Fruit fly (Drosophila melanogaster) whole organism, embryonic: ENCODE data around the gene Noa36.

Source experiments
- Abd-B ChIP-seq: fragments of 200-800 bp; sonication (Bioruptor generic); optimal IDR thresholded peaks from 2 replicates; lab custom pipeline; 2018; ENCODE audit warnings: missing biosample characterization, mild to moderate bottlenecking, missing genetic modification characterization, moderate library complexity
- Asciz ChIP-seq: fragments of 200-800 bp; sonication (Bioruptor generic); optimal IDR thresholded peaks from 2 replicates; lab custom pipeline; 2017; ENCODE audit warnings: missing biosample characterization, mild to moderate bottlenecking, missing genetic modification characterization, missing genetic modification reagents
- BEAF-32 ChIP-seq: fragments of 200-800 bp; sonication (Bioruptor generic); optimal IDR thresholded peaks from 3 replicates; lab custom pipeline; 2017; ENCODE audit warnings: missing biosample characterization, missing genetic modification characterization, mild to moderate bottlenecking, moderate library complexity, missing genetic modification reagents
- CG11695 ChIP-seq: fragments of 200-800 bp; sonication (Bioruptor generic); IDR thresholded peaks from 3 replicates; pipeline ENCODE4 v1.3.6; 2022; ENCODE audit warnings: missing biosample characterization, missing genetic modification characterization
- CG12104 ChIP-seq: fragments of 200-800 bp; sonication (Bioruptor generic); optimal IDR thresholded peaks from 3 replicates; lab custom pipeline; 2016; ENCODE audit warnings: missing biosample characterization, missing genetic modification characterization
- CG15269 ChIP-seq: fragments of 200-800 bp; sonication (Bioruptor generic); optimal IDR thresholded peaks from 2 replicates; lab custom pipeline; 2018; ENCODE audit warnings: missing biosample characterization, mild to moderate bottlenecking, missing genetic modification characterization, moderate library complexity
- CG15514 ChIP-seq: fragments of 200-800 bp; sonication (Bioruptor generic); optimal IDR thresholded peaks from 3 replicates; lab custom pipeline; 2017; ENCODE audit warnings: missing biosample characterization, missing genetic modification characterization, mild to moderate bottlenecking, moderate library complexity, missing genetic modification reagents
- CG1603 ChIP-seq: fragments of 200-800 bp; sonication (Bioruptor generic); optimal IDR thresholded peaks from 2 replicates; lab custom pipeline; 2019; ENCODE audit warnings: missing biosample characterization, mild to moderate bottlenecking, missing genetic modification characterization, moderate library complexity
- CG17186 ChIP-seq: fragments of 200-800 bp; sonication (Bioruptor generic); optimal IDR thresholded peaks from 3 replicates; lab custom pipeline; 2017; ENCODE audit warnings: missing biosample characterization, missing genetic modification reagents, missing genetic modification characterization
- CG17385 ChIP-seq: fragments of 200-800 bp; sonication (Bioruptor generic); optimal IDR thresholded peaks from 3 replicates; lab custom pipeline; 2018; ENCODE audit warnings: missing biosample characterization, mild to moderate bottlenecking, missing genetic modification characterization
- CG2712 ChIP-seq: fragments of 200-800 bp; optimal IDR thresholded peaks from 3 replicates; lab custom pipeline; 2019; ENCODE audit warnings: missing biosample characterization, mild to moderate bottlenecking, missing genetic modification characterization, moderate library complexity
- CG2875 ChIP-seq: fragments of 200-800 bp; sonication (Bioruptor generic); optimal IDR thresholded peaks from 2 replicates; lab custom pipeline; 2017; ENCODE audit warnings: missing biosample characterization, mild to moderate bottlenecking, missing genetic modification characterization, missing genetic modification reagents
- CG3995 ChIP-seq: fragments of 200-800 bp; sonication (Bioruptor generic); optimal IDR thresholded peaks from 3 replicates; lab custom pipeline; 2016; ENCODE audit warnings: missing biosample characterization, missing genetic modification characterization
- CG7928 ChIP-seq: fragments of 200-800 bp; sonication (Bioruptor generic); optimal IDR thresholded peaks from 2 replicates; lab custom pipeline; 2017; ENCODE audit warnings: missing biosample characterization, mild to moderate bottlenecking, missing genetic modification characterization
- CG9215 ChIP-seq: fragments of 200-800 bp; sonication (Bioruptor generic); IDR thresholded peaks from 2 replicates; pipeline ENCODE4 v1.3.6; 2022; ENCODE audit warnings: missing biosample characterization, missing genetic modification characterization
- GATAe ChIP-seq: fragments of 200-800 bp; sonication (Bioruptor generic); conservative IDR thresholded peaks from 2 replicates; pipeline ENCODE4 v1.3.6; 2022; ENCODE audit warnings: missing biosample characterization, missing genetic modification characterization
- Med ChIP-seq: fragments of 200-800 bp; sonication (Bioruptor generic); peaks from one replicate; lab custom pipeline; 2016; ENCODE audit warnings: missing biosample characterization, missing genetic modification characterization, mild to moderate bottlenecking, inconsistent platforms, moderate library complexity
- NfI ChIP-seq: fragments of 200-800 bp; sonication (Bioruptor generic); optimal IDR thresholded peaks from 3 replicates; lab custom pipeline; 2018; ENCODE audit warnings: missing biosample characterization, mild to moderate bottlenecking, missing genetic modification characterization, moderate library complexity
- Opbp ChIP-seq: fragments of 200-800 bp; sonication (Bioruptor generic); IDR thresholded peaks from 3 replicates; pipeline ENCODE4 v1.3.6; 2022; ENCODE audit warnings: missing biosample characterization, missing genetic modification characterization; ENCODE audit not compliant: partially characterized antibody
- Sry-δ ChIP-seq: fragments of 200-800 bp; sonication (Bioruptor generic); optimal IDR thresholded peaks from 2 replicates; lab custom pipeline; 2016; ENCODE audit warnings: missing biosample characterization, missing genetic modification characterization
- Trl ChIP-seq, 3 experiments: fragments of >200 bp in 2 of 3; fragments of 200-800 bp in 1 of 3; sonication (Bioruptor generic) in 1 of 3; optimal IDR thresholded peaks; 2 replicates in 1 of 3; 3 replicates in 2 of 3; lab custom pipeline; 2016 to 2017; ENCODE audit warnings: missing biosample characterization in 1 of 3, missing genetic modification characterization in 1 of 3
- bbx ChIP-seq: fragments of 200-800 bp; sonication (Bioruptor generic); IDR thresholded peaks from 2 replicates; pipeline ENCODE4 v1.3.6; 2022; ENCODE audit warnings: missing biosample characterization, missing genetic modification characterization; ENCODE audit not compliant: partially characterized antibody
- crol ChIP-seq: fragments of 200-800 bp; sonication (Bioruptor generic); IDR thresholded peaks from 2 replicates; pipeline ENCODE4 v1.3.6; 2022; ENCODE audit warnings: missing biosample characterization, missing genetic modification characterization
- gsb ChIP-seq: fragments of 200-800 bp; sonication (Bioruptor generic); IDR thresholded peaks from 2 replicates; pipeline ENCODE4 v1.3.6; 2022; ENCODE audit warnings: missing biosample characterization, missing genetic modification characterization
- hb ChIP-seq: fragments of 200-800 bp; sonication (Bioruptor generic); IDR thresholded peaks from 3 replicates; pipeline ENCODE4 v1.3.6; 2022; ENCODE audit warnings: missing biosample characterization, missing genetic modification characterization; ENCODE audit not compliant: partially characterized antibody
- ind ChIP-seq: fragments of 200-800 bp; sonication (Bioruptor generic); optimal IDR thresholded peaks from 3 replicates; lab custom pipeline; 2016; ENCODE audit warnings: missing biosample characterization, missing genetic modification characterization
- onecut ChIP-seq: fragments of 200-800 bp; sonication (Bioruptor generic); IDR thresholded peaks from 2 replicates; pipeline ENCODE4 v1.3.6; 2022; ENCODE audit warnings: missing biosample characterization, missing genetic modification characterization
- pho ChIP-seq: fragments of 200-800 bp; sonication (Bioruptor generic); optimal IDR thresholded peaks from 2 replicates; lab custom pipeline; 2016; ENCODE audit warnings: missing biosample characterization, missing genetic modification characterization
- pzg ChIP-seq: fragments of 200-800 bp; sonication (Bioruptor generic); optimal IDR thresholded peaks from 3 replicates; lab custom pipeline; 2018; ENCODE audit warnings: missing biosample characterization, mild to moderate bottlenecking, missing genetic modification characterization, moderate library complexity
- ranshi ChIP-seq: fragments of 200-800 bp; sonication (Bioruptor generic); IDR thresholded peaks from 2 replicates; pipeline ENCODE4 v1.3.6; 2022; ENCODE audit warnings: missing biosample characterization, missing genetic modification characterization
- sens ChIP-seq: fragments of 200-800 bp; sonication (Bioruptor generic); peaks from one replicate; lab custom pipeline; 2016; ENCODE audit warnings: missing biosample characterization, missing genetic modification characterization
- sens-2 ChIP-seq: fragments of 200-800 bp; sonication (Bioruptor generic); IDR thresholded peaks from 2 replicates; pipeline ENCODE4 v1.3.6; 2022; ENCODE audit warnings: missing biosample characterization, missing genetic modification characterization
- sisA ChIP-seq: fragments of 200-800 bp; sonication (Bioruptor generic); IDR thresholded peaks from 2 replicates; pipeline ENCODE4 v1.3.6; 2022; ENCODE audit warnings: missing biosample characterization, missing genetic modification characterization
- slbo ChIP-seq: fragments of 200-800 bp; sonication (Bioruptor generic); IDR thresholded peaks from 2 replicates; pipeline ENCODE4 v1.3.6; 2022; ENCODE audit warnings: missing biosample characterization, missing genetic modification characterization
- sna ChIP-seq: fragments of 200-800 bp; sonication (Bioruptor generic); IDR thresholded peaks from 2 replicates; pipeline ENCODE4 v1.3.6; 2022; ENCODE audit warnings: missing biosample characterization, missing genetic modification characterization; ENCODE audit not compliant: partially characterized antibody
- stc ChIP-seq: fragments of 200-800 bp; sonication (Bioruptor generic); IDR thresholded peaks from 2 replicates; pipeline ENCODE4 v1.3.6; 2022; ENCODE audit warnings: missing biosample characterization, missing genetic modification characterization
- stwl ChIP-seq: fragments of 200-800 bp; sonication (Bioruptor generic); optimal IDR thresholded peaks from 3 replicates; lab custom pipeline; 2018; ENCODE audit warnings: missing biosample characterization, mild to moderate bottlenecking, missing genetic modification characterization, moderate library complexity
- unc-4 ChIP-seq: fragments of 200-800 bp; sonication (Bioruptor generic); IDR thresholded peaks from 2 replicates; pipeline ENCODE4 v1.3.6; 2022; ENCODE audit warnings: missing biosample characterization, missing genetic modification characterization; ENCODE audit not compliant: partially characterized antibody
- usp ChIP-seq: fragments of >200 bp; optimal IDR thresholded peaks from 2 replicates; lab custom pipeline; 2017; ENCODE audit warnings: missing biosample characterization, missing genetic modification characterization

The Noa36 gene

dm6 chr3R:28599238-28600127 is at the start of gene Noa36, which contains the start of gene Hrb98DE (continued):
- TF ChIP-seq slbo (GFP tag; lab: Robert Waterston, UW) (peak; percentile 81), NfI (peak; percentile 62), ind (GFP tag; lab: Kevin White, UChicago) (peak; percentile 62), usp (GFP tag; lab: Kevin White, UChicago) (no peak), pzg (GFP tag; lab: Kevin White, UChicago) (peak; percentile 18), crol (GFP tag; lab: Robert Waterston, UW) (no peak), sna (GFP tag; lab: Robert Waterston, UW) (no peak), CG12104 (GFP tag; lab: Kevin White, UChicago) (peak; percentile 30), onecut (GFP tag; lab: Robert Waterston, UW) (no peak), sisA (GFP tag; lab: Robert Waterston, UW) (peak; percentile 49; the same call in 1 of the 2 replicates), CG2712 (tag; lab: Kevin White, UChicago) (peak; percentile 51), CG2875 (GFP tag; lab: Kevin White, UChicago) (no peak), CG15514 (GFP tag; lab: Kevin White, UChicago) (peak; percentile 32), pho (GFP tag; lab: Kevin White, UChicago) (peak; percentile 16), CG9215 (GFP tag; lab: Robert Waterston, UW) (peak; percentile 62), CG1603 (tag; lab: Kevin White, UChicago) (peak; percentile 29), Abd-B (GFP tag; lab: Kevin White, UChicago) (peak; percentile 74), unc-4 (GFP tag; lab: Robert Waterston, UW) (no peak)

dm6 chr3R:28642791-28643190 is 43.7 kb upstream of the Noa36 start, which contains the start of gene CG14062:
TSS of gene CG14062 (minus strand) at chr3R:28642891.
- TF ChIP-seq stc (GFP tag; lab: Robert Waterston, UW), result no peak
- no peak for TF ChIP-seq CG15269 (tag; lab: Kevin White, UChicago)

DNA sequence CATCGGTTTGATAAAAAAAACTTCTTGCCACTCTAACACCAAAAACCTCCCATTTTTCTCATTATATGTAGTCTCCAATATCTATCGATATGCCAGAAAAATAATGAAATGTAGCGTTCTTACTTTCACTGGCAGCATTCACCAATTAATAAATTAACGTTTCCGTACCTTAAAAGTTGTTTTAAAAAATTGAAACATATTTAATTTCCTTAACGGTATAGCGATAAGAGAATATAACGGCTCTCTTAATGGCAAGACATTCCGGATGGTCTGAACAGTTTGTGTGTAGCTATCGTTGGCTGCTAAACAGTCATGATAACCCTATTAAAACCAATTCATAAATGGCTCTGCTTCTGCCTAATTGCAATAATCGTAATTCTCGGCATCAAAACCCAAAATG is 37.0 kb upstream of the Noa36 start, which contains the start of gene CG9988:
Gene CG9988, plus strand, starts transcription at position 301 of the 400 bp plus-strand sequence.
- TF ChIP-seq CG7928 (GFP tag; lab: Kevin White, UChicago) (no peak), gsb (GFP tag; lab: Robert Waterston, UW) (no peak)

DNA sequence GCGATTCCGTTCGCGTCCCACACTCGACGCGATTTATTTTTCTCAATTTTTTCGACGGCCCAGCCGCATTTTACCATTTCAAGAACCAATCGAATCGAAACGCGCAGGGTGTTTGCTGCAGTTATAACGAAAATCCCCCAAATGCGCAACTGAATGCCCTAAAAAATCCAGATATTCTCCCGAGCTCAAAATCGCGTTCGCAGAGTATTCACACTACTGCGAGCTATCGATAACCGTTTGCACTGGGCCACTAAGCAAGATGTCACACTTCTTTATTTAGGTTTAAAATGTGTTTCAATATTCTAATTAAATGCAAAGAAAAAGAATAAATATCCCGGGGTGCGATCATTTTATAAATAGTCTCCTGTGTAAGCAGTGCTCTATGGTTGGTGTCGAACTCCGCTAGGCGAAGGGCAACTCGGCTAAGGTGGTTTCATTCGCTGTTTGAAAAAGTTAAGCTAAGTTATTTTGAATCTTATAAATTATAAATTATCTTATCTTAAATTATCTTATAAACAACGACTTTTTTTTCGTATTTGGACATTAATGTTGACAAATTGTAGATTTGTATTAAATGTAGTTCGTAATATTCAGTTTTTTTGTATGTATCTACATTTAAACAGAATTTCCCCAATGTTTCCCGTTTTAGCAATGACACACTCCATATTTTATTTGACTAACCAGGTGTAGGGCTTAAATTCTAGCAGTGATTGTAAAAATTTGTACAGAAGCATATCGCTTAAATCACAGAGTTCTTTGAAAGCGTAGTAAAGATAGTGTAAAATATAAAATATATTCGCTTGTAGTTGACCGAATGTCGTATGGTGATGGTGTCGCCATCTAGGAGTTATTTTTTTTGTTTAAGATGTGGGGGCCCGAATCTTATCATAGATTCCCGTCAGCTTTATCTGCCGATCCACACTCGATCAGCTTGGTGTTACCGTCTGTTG is 36.2 kb upstream of the Noa36 start, which contains the start of gene CG10011:
Gene CG10011, minus strand, starts transcription at position 119 of the 950 bp plus-strand sequence.
- TF ChIP-seq CG2875 (GFP tag; lab: Kevin White, UChicago) (peak; percentile 34), CG17186 (GFP tag; lab: Kevin White, UChicago) (peak; percentile 85), CG11695 (peak; percentile 51; the same call in 1 of the 3 replicates), BEAF-32 (GFP tag; lab: Kevin White, UChicago) (peak; percentile 20), sens (GFP tag; lab: Kevin White, UChicago) (peak; percentile 79), ranshi (GFP tag; lab: Robert Waterston, UW) (no peak), Med (GFP tag; lab: Kevin White, UChicago) (peak; percentile 82), bbx (GFP tag; lab: Robert Waterston, UW) (0 out of 2 replicates have a peak, but pooled peaks have one; percentile 30), CG3995 (peak; percentile 27), Trl (optimal IDR thresholded peaks at IDR 0.05; lab: Kevin White, UChicago) (no peak), Trl (GFP tag; optimal IDR thresholded peaks at IDR 0.05; lab: Kevin White, UChicago) (peak; percentile 1), Sry-δ (GFP tag; lab: Kevin White, UChicago) (peak; percentile 1), hb (GFP tag; lab: Robert Waterston, UW) (0 out of 3 replicates have a peak, but pooled peaks have one; percentile 18), pzg (GFP tag; lab: Kevin White, UChicago) (peak; percentile 72), stwl (peak; percentile 39), CG17385 (peak; percentile 53), Opbp (peak; percentile 57; the same call in 2 of the 3 replicates), Asciz (no peak), sens-2 (GFP tag; lab: Robert Waterston, UW) (0 out of 2 replicates have a peak, but pooled peaks have one; percentile 15), GATAe (peak; percentile 42; the same call in 1 of the 2 replicates)
